Fruit fly (Drosophila melanogaster): ENCODE results near the gene Cpr66D.
A peak's percentile ranks its signal among the peaks of the same experiment; 100 is the strongest.

The Cpr66D gene

dm6 chr3L:8603880-8604692 lies 36.2 kb upstream of the Cpr66D start, which contains the start of the genes CG5989 and CG6282 (continued):
- TF ChIP-seq sim (GFP tag; IDR thresholded peaks at IDR 0.05) (no peak), Xbp1 (GFP tag; optimal IDR thresholded peaks at IDR 0.05) (peak; percentile 59), mam (GFP tag; optimal IDR thresholded peaks at IDR 0.05) (no peak), CG8388 (GFP tag; optimal IDR thresholded peaks at IDR 0.05) (peak; percentile 56), CG10543 (GFP tag; optimal IDR thresholded peaks at IDR 0.05) (no peak), Xrp1 (GFP tag; IDR thresholded peaks at IDR 0.05) (peak; percentile 57), CG17186 (GFP tag; optimal IDR thresholded peaks at IDR 0.05) (no peak), CG14965 (GFP tag; optimal IDR thresholded peaks at IDR 0.05; ENCODE audit: borderline replicate concordance) (no peak), Eip74EF (GFP tag; optimal IDR thresholded peaks at IDR 0.05) (no peak), CG18476 (GFP tag; optimal IDR thresholded peaks at IDR 0.05) (peak; percentile 5), Gug (GFP tag; IDR thresholded peaks at IDR 0.05) (peak; percentile 56; the same call in 1 of the 4 replicates), scrt (GFP tag; optimal IDR thresholded peaks at IDR 0.05) (no peak), CG15601 (tag; optimal IDR thresholded peaks at IDR 0.05) (peak; percentile 36), rib (GFP tag; IDR thresholded peaks at IDR 0.05) (no peak), CG1024 (GFP tag; IDR thresholded peaks at IDR 0.05) (no peak), Fer1 (GFP tag; optimal IDR thresholded peaks at IDR 0.05) (no peak), CG9797 (GFP tag; optimal IDR thresholded peaks at IDR 0.05) (peak; percentile 43), CG5180 (GFP tag; optimal IDR thresholded peaks at IDR 0.05) (no peak), bowl (GFP tag; IDR thresholded peaks at IDR 0.05) (no peak), Lhr (GFP tag; optimal IDR thresholded peaks at IDR 0.05) (peak; percentile 73), CG9727 (GFP tag; optimal IDR thresholded peaks at IDR 0.05) (no peak), Drgx (GFP tag; IDR thresholded peaks at IDR 0.05) (no peak; the same call in 1 of the 2 replicates), CG9437 (GFP tag; optimal IDR thresholded peaks at IDR 0.05) (peak; percentile 11), CG2129 (GFP tag; IDR thresholded peaks at IDR 0.05; ENCODE audit: partially characterized antibody) (peak; percentile 23; the same call in 1 of the 2 replicates), bab2 (GFP tag; optimal IDR thresholded peaks at IDR 0.05) (no peak), CG12104 (GFP tag; optimal IDR thresholded peaks at IDR 0.05) (no peak), sob (GFP tag; IDR thresholded peaks at IDR 0.05) (peak; percentile 23; the same call in 1 of the 2 replicates), tio (GFP tag; optimal IDR thresholded peaks at IDR 0.05) (no peak), Nf-YB (GFP tag; optimal IDR thresholded peaks at IDR 0.05) (peak; percentile 31), knrl (GFP tag; IDR thresholded peaks at IDR 0.05; ENCODE audit: partially characterized antibody) (peak; percentile 55), odd (GFP tag; optimal IDR thresholded peaks at IDR 0.05) (no peak), MBD-R2 (GFP tag; IDR thresholded peaks at IDR 0.05) (peak; percentile 99), Mrtf (GFP tag; IDR thresholded peaks at IDR 0.05) (no peak), gcm (GFP tag; optimal IDR thresholded peaks at IDR 0.05) (no peak), Dip3 (GFP tag; optimal IDR thresholded peaks at IDR 0.05) (peak; percentile 32), psq (GFP tag; optimal IDR thresholded peaks at IDR 0.05) (no peak), br (optimal IDR thresholded peaks at IDR 0.05) (no peak), lola (GFP tag; optimal IDR thresholded peaks at IDR 0.05) (peak in 1 of 3 experiments; percentile 25), CHES-1-like (GFP tag; optimal IDR thresholded peaks at IDR 0.05) (no peak), vvl (GFP tag; IDR thresholded peaks at IDR 0.05) (no peak; the same call in 1 of the 2 replicates), CG18619 (GFP tag; optimal IDR thresholded peaks at IDR 0.05) (peak; percentile 19), CG12071 (GFP tag; optimal IDR thresholded peaks at IDR 0.05) (peak; percentile 15), CG14710 (tag; optimal IDR thresholded peaks at IDR 0.05) (peak; percentile 61), PHDP (tag; optimal IDR thresholded peaks at IDR 0.05) (no peak), cas (GFP tag; IDR thresholded peaks at IDR 0.05) (no peak), CG8359 (GFP tag; optimal IDR thresholded peaks at IDR 0.05; ENCODE audit: borderline replicate concordance) (no peak), sc (optimal IDR thresholded peaks at IDR 0.05) (no peak), sc (GFP tag; optimal IDR thresholded peaks at IDR 0.05) (no peak), Dfd (GFP tag; optimal IDR thresholded peaks at IDR 0.05) (no peak)
